Worm (Caenorhabditis elegans) whole organism, young adult: Measurements from ENCODE around the gene Y39B6A.42.
A peak's percentile ranks its signal among the peaks of the same experiment; 100 is the strongest.

ENCODE experiments used
- B0035.1 ChIP-seq: sonication (generic microtip); optimal IDR thresholded peaks from 2 replicates; lab custom pipeline; 2016; ENCODE audit warnings: missing genetic modification characterization, mild to moderate bottlenecking, missing compliant biosample characterization, missing genotype, missing genetic modification reagents
- B0261.1 ChIP-seq: sonication (generic microtip); optimal IDR thresholded peaks from 2 replicates; lab custom pipeline; 2016; ENCODE audit warnings: mild to moderate bottlenecking, missing genetic modification characterization, moderate library complexity, missing compliant biosample characterization
- C06A6.2 ChIP-seq: fragments of 200-800 bp; sonication (Bioruptor generic); conservative IDR thresholded peaks from 2 replicates; pipeline ENCODE4 v1.3.6; 2022; ENCODE audit warnings: missing genetic modification characterization, missing compliant biosample characterization
- C17E4.6 ChIP-seq: fragments of 200-800 bp; sonication (Bioruptor generic); IDR thresholded peaks from 2 replicates; pipeline ENCODE4 v1.3.6; 2022; ENCODE audit warnings: missing genetic modification reagents, missing genetic modification characterization, missing compliant biosample characterization
- F22D6.2 ChIP-seq: sonication (generic microtip); optimal IDR thresholded peaks from 2 replicates; lab custom pipeline; 2016; ENCODE audit warnings: mild to moderate bottlenecking, missing genetic modification characterization, missing compliant biosample characterization
- F23B12.7 ChIP-seq: sonication (generic microtip); optimal IDR thresholded peaks from 2 replicates; lab custom pipeline; 2017; ENCODE audit warnings: missing genetic modification characterization, mild to moderate bottlenecking, missing compliant biosample characterization, antibody characterized with exemption, moderate library complexity; ENCODE audit not compliant: insufficient read depth
- F33H1.4 ChIP-seq: fragments of 200-800 bp; sonication (Bioruptor generic); IDR thresholded peaks from 2 replicates; pipeline ENCODE4 v1.3.6; 2022; ENCODE audit warnings: missing genetic modification reagents, missing genetic modification characterization, missing compliant biosample characterization
- F52B5.7 ChIP-seq: sonication (generic microtip); optimal IDR thresholded peaks from 2 replicates; lab custom pipeline; 2016; ENCODE audit warnings: mild to moderate bottlenecking, missing genetic modification characterization, missing compliant biosample characterization
- F57C9.4 ChIP-seq: sonication (generic microtip); optimal IDR thresholded peaks from 2 replicates; lab custom pipeline; 2017; ENCODE audit warnings: mild to moderate bottlenecking, missing genetic modification characterization, missing compliant biosample characterization
- T07F8.4 ChIP-seq: sonication (generic microtip); optimal IDR thresholded peaks from 2 replicates; lab custom pipeline; 2016; ENCODE audit warnings: mild to moderate bottlenecking, missing genetic modification characterization, moderate library complexity, missing compliant biosample characterization
- Y67H2A.10 ChIP-seq: fragments of 200-800 bp; sonication (Bioruptor generic); conservative IDR thresholded peaks from 2 replicates; pipeline ENCODE4 v1.3.6; 2022; ENCODE audit warnings: missing genetic modification reagents, missing genetic modification characterization, missing compliant biosample characterization
- Y95B8A.8 ChIP-seq: fragments of 200-800 bp; sonication (Bioruptor generic); IDR thresholded peaks from 2 replicates; pipeline ENCODE4 v1.3.6; 2022; ENCODE audit warnings: missing genetic modification reagents, missing genetic modification characterization, missing compliant biosample characterization
- aptf-2 ChIP-seq: fragments of 200-800 bp; sonication (Bioruptor generic); conservative IDR thresholded peaks from 2 replicates; pipeline ENCODE4 v1.3.6; 2022; ENCODE audit warnings: missing genetic modification reagents, missing genetic modification characterization, missing compliant biosample characterization
- atf-7 ChIP-seq: sonication (generic microtip); optimal IDR thresholded peaks from 2 replicates; lab custom pipeline; 2017; ENCODE audit warnings: mild to moderate bottlenecking, missing genetic modification characterization, missing compliant biosample characterization
- athp-1 ChIP-seq: sonication (generic microtip); optimal IDR thresholded peaks from 2 replicates; lab custom pipeline; 2017; ENCODE audit warnings: mild to moderate bottlenecking, missing genetic modification characterization, missing compliant biosample characterization
- bed-1 ChIP-seq: fragments of 200-800 bp; sonication (Bioruptor generic); IDR thresholded peaks from 2 replicates; pipeline ENCODE4 v1.3.6; 2022; ENCODE audit warnings: missing genetic modification reagents, missing genetic modification characterization, missing compliant biosample characterization
- ceh-27 ChIP-seq: fragments of 200-800 bp; sonication (Bioruptor generic); optimal IDR thresholded peaks from 2 replicates; lab custom pipeline; 2018; ENCODE audit warnings: mild to moderate bottlenecking, missing genetic modification characterization, moderate library complexity, missing compliant biosample characterization
- ceh-40 ChIP-seq: fragments of 200-800 bp; sonication (Bioruptor generic); IDR thresholded peaks from 2 replicates; pipeline ENCODE4 v1.3.6; 2022; ENCODE audit warnings: missing genetic modification characterization, missing compliant biosample characterization
- dpl-1 ChIP-seq: fragments of 150-350 bp; optimal IDR thresholded peaks from 2 replicates; lab custom pipeline; 2014; ENCODE audit warnings: missing biosample characterization, missing genetic modification reagents, missing genetic modification characterization
- efl-1 ChIP-seq: fragments of 150-350 bp; optimal IDR thresholded peaks from 2 replicates; lab custom pipeline; 2014; ENCODE audit warnings: missing biosample characterization, missing genetic modification reagents, missing genetic modification characterization
- egrh-3 ChIP-seq: fragments of 200-800 bp; sonication (Bioruptor generic); IDR thresholded peaks from 2 replicates; pipeline ENCODE4 v1.3.6; 2022; ENCODE audit warnings: missing genetic modification reagents, missing genetic modification characterization, missing compliant biosample characterization
- hlh-12 ChIP-seq: sonication (generic microtip); optimal IDR thresholded peaks from 2 replicates; lab custom pipeline; 2016; ENCODE audit warnings: missing genetic modification characterization, missing compliant biosample characterization
- hlh-26 ChIP-seq: fragments of 200-800 bp; sonication (Bioruptor generic); conservative IDR thresholded peaks from 2 replicates; pipeline ENCODE4 v1.3.6; 2022; ENCODE audit warnings: missing genetic modification reagents, missing genetic modification characterization, missing compliant biosample characterization
- hmg-20 ChIP-seq: fragments of 200-800 bp; sonication (Bioruptor generic); IDR thresholded peaks from 2 replicates; pipeline ENCODE4 v1.3.6; 2022; ENCODE audit warnings: missing genetic modification reagents, missing genetic modification characterization, missing compliant biosample characterization
- hrde-1 ChIP-seq: sonication (generic microtip); optimal IDR thresholded peaks from 2 replicates; lab custom pipeline; 2016; ENCODE audit warnings: missing genetic modification characterization, mild to moderate bottlenecking, missing compliant biosample characterization, moderate library complexity, missing genotype, missing genetic modification reagents, borderline replicate concordance
- hsf-1 ChIP-seq: fragments of 200-800 bp; sonication (Bioruptor generic); IDR thresholded peaks from 2 replicates; pipeline ENCODE4 v1.3.6; 2022; ENCODE audit warnings: missing genetic modification reagents, missing genetic modification characterization, missing compliant biosample characterization
- let-526 ChIP-seq: fragments of 200-800 bp; sonication (Bioruptor generic); IDR thresholded peaks from 2 replicates; pipeline ENCODE4 v1.3.6; 2022; ENCODE audit warnings: missing genetic modification reagents, missing genetic modification characterization, missing compliant biosample characterization
- lin-35 ChIP-seq, 3 experiments: fragments of 150-350 bp in 2 of 3; sonication (generic microtip) in 1 of 3; optimal IDR thresholded peaks; 2 replicates each; lab custom pipeline; 2014 to 2018; ENCODE audit warnings: missing biosample characterization in 3 of 3, missing genetic modification characterization in 3 of 3, missing genetic modification reagents in 3 of 3
- lsl-1 ChIP-seq: fragments of 200-800 bp; sonication (Bioruptor generic); optimal IDR thresholded peaks from 2 replicates; lab custom pipeline; 2018; ENCODE audit warnings: mild to moderate bottlenecking, missing genetic modification characterization, moderate library complexity, missing compliant biosample characterization
- madf-10 ChIP-seq: sonication (generic microtip); optimal IDR thresholded peaks from 2 replicates; lab custom pipeline; 2016; ENCODE audit warnings: mild to moderate bottlenecking, missing genetic modification characterization, missing compliant biosample characterization
- mxl-1 ChIP-seq: sonication (generic microtip); optimal IDR thresholded peaks from 2 replicates; lab custom pipeline; 2016; ENCODE audit warnings: missing genetic modification characterization, missing compliant biosample characterization
- nfya-1 ChIP-seq: sonication (generic microtip); optimal IDR thresholded peaks from 2 replicates; lab custom pipeline; 2017; ENCODE audit warnings: antibody characterized with exemption, missing compliant biosample characterization, missing genetic modification characterization, borderline replicate concordance; ENCODE audit not compliant: insufficient read depth
- nhr-120 ChIP-seq: fragments of 200-800 bp; sonication (Bioruptor generic); IDR thresholded peaks from 2 replicates; pipeline ENCODE4 v1.3.6; 2022; ENCODE audit warnings: missing genetic modification characterization, missing compliant biosample characterization
- nhr-27 ChIP-seq: fragments of 200-800 bp; sonication (Bioruptor generic); optimal IDR thresholded peaks from 2 replicates; lab custom pipeline; 2018; ENCODE audit warnings: mild to moderate bottlenecking, missing genetic modification characterization, moderate library complexity, missing compliant biosample characterization
- nhr-90 ChIP-seq: sonication (generic microtip); optimal IDR thresholded peaks from 2 replicates; lab custom pipeline; 2016; ENCODE audit warnings: missing genotype, mild to moderate bottlenecking, missing genetic modification characterization, missing compliant biosample characterization
- rcor-1 ChIP-seq: fragments of 200-800 bp; sonication (Bioruptor generic); IDR thresholded peaks from 2 replicates; pipeline ENCODE4 v1.3.6; 2022; ENCODE audit warnings: missing genetic modification reagents, missing genetic modification characterization, missing compliant biosample characterization
- rec-8 ChIP-seq, 2 experiments: sonication (generic microtip); optimal IDR thresholded peaks; 2 replicates each; lab custom pipeline; 2016; ENCODE audit warnings: mild to moderate bottlenecking in 2 of 2, missing genetic modification characterization in 2 of 2, missing genetic modification reagents in 2 of 2, missing genotype in 2 of 2, missing biosample characterization in 1 of 2, missing compliant biosample characterization in 1 of 2, moderate library complexity in 1 of 2
- rpc-1 ChIP-seq, 2 experiments: fragments of 150-350 bp in 1 of 2; sonication (generic microtip) in 1 of 2; optimal IDR thresholded peaks; 2 replicates each; lab custom pipeline; 2014 to 2018; ENCODE audit warnings: missing biosample characterization in 1 of 2, missing genetic modification characterization in 1 of 2, missing genetic modification reagents in 1 of 2, missing genotype in 1 of 2
- sdz-38 ChIP-seq: sonication (generic microtip); optimal IDR thresholded peaks from 2 replicates; lab custom pipeline; 2016; ENCODE audit warnings: missing genotype, missing genetic modification characterization, missing compliant biosample characterization
- snpc-4 ChIP-seq, 5 experiments: fragments of 150-350 bp in 1 of 5; sonication (generic microtip) in 4 of 5; optimal IDR thresholded peaks; 2 replicates each; lab custom pipeline; 2014 to 2018; ENCODE audit warnings: missing genetic modification characterization in 5 of 5, missing biosample characterization in 3 of 5, antibody characterized with exemption in 2 of 5, mild to moderate bottlenecking in 2 of 5, missing compliant biosample characterization in 2 of 5, missing genotype in 2 of 5, moderate library complexity in 2 of 5, missing genetic modification reagents in 1 of 5
- somi-1 ChIP-seq: fragments of 200-800 bp; sonication (Bioruptor generic); optimal IDR thresholded peaks from 2 replicates; lab custom pipeline; 2018; ENCODE audit warnings: mild to moderate bottlenecking, missing genetic modification characterization, missing compliant biosample characterization
- sptf-2 ChIP-seq: fragments of 200-800 bp; sonication (Bioruptor generic); optimal IDR thresholded peaks from 2 replicates; lab custom pipeline; 2018; ENCODE audit warnings: mild to moderate bottlenecking, missing genetic modification characterization, missing compliant biosample characterization
- tbp1 ChIP-seq: fragments of 200-800 bp; sonication (Bioruptor generic); optimal IDR thresholded peaks from 2 replicates; lab custom pipeline; 2018; ENCODE audit warnings: mild to moderate bottlenecking, missing genetic modification characterization, missing compliant biosample characterization
- unc-62 ChIP-seq: fragments of 150-350 bp; optimal IDR thresholded peaks from 2 replicates; lab custom pipeline; 2014; ENCODE audit warnings: missing biosample characterization, missing genetic modification reagents, missing genetic modification characterization
- xnd-1 ChIP-seq: sonication (generic microtip); optimal IDR thresholded peaks from 2 replicates; lab custom pipeline; 2016; ENCODE audit warnings: missing genotype, missing genetic modification reagents, missing genetic modification characterization, missing compliant biosample characterization
- zfh-2 ChIP-seq: fragments of 200-800 bp; sonication (Bioruptor generic); conservative IDR thresholded peaks from 2 replicates; pipeline ENCODE4 v1.3.6; 2022; ENCODE audit warnings: missing genetic modification reagents, missing genetic modification characterization, missing compliant biosample characterization
- ztf-26 ChIP-seq: sonication (generic microtip); optimal IDR thresholded peaks from 2 replicates; lab custom pipeline; 2017; ENCODE audit warnings: missing genetic modification characterization, missing compliant biosample characterization

Gene Y39B6A.42

ce11 chrV:18990238-18990901 is 20.9 kb upstream of the Y39B6A.42 start, which contains the start of the genes reps-1 and Y39B6A.37 (continued):
- TF ChIP-seq mxl-1 (tag; lab: Kevin White, UChicago) (no peak), somi-1 (no peak), F57C9.4 (no peak), hrde-1 (no peak), ceh-40 (GFP tag; lab: Robert Waterston, UW) (no peak), bed-1 (GFP tag; lab: Robert Waterston, UW) (no peak), rec-8 (tag; optimal IDR thresholded peaks at IDR 0.05; lab: Kevin White, UChicago) (no peak), hlh-12 (no peak), B0261.1 (tag; lab: Kevin White, UChicago) (peak; percentile 1), snpc-4 (GFP tag; optimal IDR thresholded peaks at IDR 0.05; lab: Kevin White, UChicago) (no peak), snpc-4 (tag; optimal IDR thresholded peaks at IDR 0.05; lab: Kevin White, UChicago) (peak in 3 of 4 experiments; percentile 36 to 66 (median 54)), atf-7 (tag; lab: Kevin White, UChicago) (no peak), B0035.1 (tag; lab: Kevin White, UChicago) (no peak), madf-10 (tag; lab: Kevin White, UChicago) (peak; percentile 2), nhr-120 (no peak), Y95B8A.8 (GFP tag; lab: Robert Waterston, UW) (peak; percentile 59; the same call in 1 of the 2 replicates), nhr-27 (tag; lab: Kevin White, UChicago) (no peak), sdz-38 (tag; lab: Kevin White, UChicago) (no peak), nfya-1 (no peak), aptf-2 (GFP tag; lab: Robert Waterston, UW) (no peak), Y67H2A.10 (GFP tag; lab: Robert Waterston, UW) (no peak), athp-1 (tag; lab: Kevin White, UChicago) (no peak), lsl-1 (GFP tag; lab: Kevin White, UChicago) (peak; percentile 58), unc-62 (no peak), let-526 (GFP tag; lab: Robert Waterston, UW) (no peak), nhr-90 (tag; lab: Kevin White, UChicago) (no peak), ceh-27 (peak; percentile 25), egrh-3 (no peak), F33H1.4 (GFP tag; lab: Robert Waterston, UW) (peak; percentile 44), hlh-26 (no peak), hmg-20 (GFP tag; lab: Robert Waterston, UW) (0 out of 2 replicates have a peak, but pooled peaks have one; percentile 58), tbp1 (GFP tag; lab: Kevin White, UChicago) (peak; percentile 45), hsf-1 (GFP tag; lab: Robert Waterston, UW) (no peak), sptf-2 (GFP tag; lab: Kevin White, UChicago) (no peak), xnd-1 (tag; lab: Kevin White, UChicago) (peak; percentile 24), C17E4.6 (GFP tag; lab: Robert Waterston, UW) (no peak), F23B12.7 (tag; lab: Kevin White, UChicago) (peak; percentile 20), C06A6.2 (GFP tag; lab: Robert Waterston, UW) (peak; percentile 72), efl-1 (peak; percentile 1), ztf-26 (peak; percentile 46), zfh-2 (GFP tag; lab: Robert Waterston, UW) (0 out of 2 replicates have a peak, but pooled peaks have one; percentile 34), dpl-1 (GFP tag; lab: Kevin White, UChicago) (no peak), F52B5.7 (tag; lab: Kevin White, UChicago) (no peak), rcor-1 (GFP tag; lab: Robert Waterston, UW) (peak; percentile 74), rpc-1 (optimal IDR thresholded peaks at IDR 0.05; lab: Kevin White, UChicago) (no peak), rpc-1 (tag; optimal IDR thresholded peaks at IDR 0.05; lab: Kevin White, UChicago) (no peak), T07F8.4 (tag; lab: Kevin White, UChicago) (no peak), lin-35 (GFP tag; optimal IDR thresholded peaks at IDR 0.05; lab: Kevin White, UChicago) (peak in 1 of 3 experiments; percentile 77), F22D6.2 (tag; lab: Kevin White, UChicago) (no peak)
